Worm (Caenorhabditis elegans) whole organism, young adult: ENCODE data around the gene T07D3.4.
"Not testable (repeated sequence)": the region's sequence is repeated elsewhere in the genome, so short reads cannot be mapped to it uniquely, and the experiment has no call there.

ENCODE experiments used
- B0019.2 ChIP-seq: fragments of 200-800 bp; sonication (Bioruptor generic); conservative IDR thresholded peaks from 2 replicates; pipeline ENCODE4 v1.3.6; 2022; ENCODE audit warnings: missing genetic modification reagents, missing genetic modification characterization, missing compliant biosample characterization
- B0336.3 ChIP-seq: fragments of 200-800 bp; sonication (Bioruptor generic); IDR thresholded peaks from 2 replicates; pipeline ENCODE4 v1.3.6; 2022; ENCODE audit warnings: missing genetic modification characterization, missing compliant biosample characterization
- C17E4.6 ChIP-seq: fragments of 200-800 bp; sonication (Bioruptor generic); IDR thresholded peaks from 2 replicates; pipeline ENCODE4 v1.3.6; 2022; ENCODE audit warnings: missing genetic modification reagents, missing genetic modification characterization, missing compliant biosample characterization
- F23B12.7 ChIP-seq: sonication (generic microtip); optimal IDR thresholded peaks from 2 replicates; lab custom pipeline; 2017; ENCODE audit warnings: missing genetic modification characterization, mild to moderate bottlenecking, missing compliant biosample characterization, antibody characterized with exemption, moderate library complexity; ENCODE audit not compliant: insufficient read depth
- T26A5.8 ChIP-seq: sonication (generic microtip); optimal IDR thresholded peaks from 2 replicates; lab custom pipeline; 2016; ENCODE audit warnings: missing genetic modification characterization, missing compliant biosample characterization
- Y95B8A.8 ChIP-seq: fragments of 200-800 bp; sonication (Bioruptor generic); IDR thresholded peaks from 2 replicates; pipeline ENCODE4 v1.3.6; 2022; ENCODE audit warnings: missing genetic modification reagents, missing genetic modification characterization, missing compliant biosample characterization
- ZK185.1 ChIP-seq: sonication (generic microtip); optimal IDR thresholded peaks from 2 replicates; lab custom pipeline; 2016; ENCODE audit warnings: mild to moderate bottlenecking, missing genetic modification characterization, missing compliant biosample characterization; ENCODE audit not compliant: poor library complexity, severe bottlenecking
- aptf-3 ChIP-seq: fragments of 200-800 bp; sonication (Bioruptor generic); IDR thresholded peaks from 2 replicates; pipeline ENCODE4 v1.3.6; 2022; ENCODE audit warnings: missing genetic modification characterization, missing compliant biosample characterization
- bed-1 ChIP-seq: fragments of 200-800 bp; sonication (Bioruptor generic); IDR thresholded peaks from 2 replicates; pipeline ENCODE4 v1.3.6; 2022; ENCODE audit warnings: missing genetic modification reagents, missing genetic modification characterization, missing compliant biosample characterization
- cebp-1 ChIP-seq, 2 experiments: fragments of 200-800 bp in 1 of 2; sonication (Bioruptor generic) in 1 of 2; sonication (generic microtip) in 1 of 2; IDR thresholded peaks in 1 of 2; optimal IDR thresholded peaks in 1 of 2; 2 replicates each; pipeline versions ENCODE4 v1.3.6 to Lab custom; 2017 to 2022; ENCODE audit warnings: missing compliant biosample characterization in 2 of 2, missing genetic modification characterization in 2 of 2, mild to moderate bottlenecking in 1 of 2, missing genetic modification reagents in 1 of 2, moderate library complexity in 1 of 2
- cebp-2 ChIP-seq: fragments of 200-800 bp; sonication (Bioruptor generic); IDR thresholded peaks from 2 replicates; pipeline ENCODE4 v1.3.6; 2022; ENCODE audit warnings: missing genetic modification characterization, missing compliant biosample characterization
- ceh-100 ChIP-seq: fragments of 200-800 bp; sonication (Bioruptor generic); IDR thresholded peaks from 2 replicates; pipeline ENCODE4 v1.3.6; 2022; ENCODE audit warnings: missing genetic modification reagents, missing genetic modification characterization, missing compliant biosample characterization
- ceh-79 ChIP-seq: sonication (generic microtip); optimal IDR thresholded peaks from 2 replicates; lab custom pipeline; 2017; ENCODE audit warnings: mild to moderate bottlenecking, missing genetic modification characterization, missing compliant biosample characterization
- chd-7 ChIP-seq: sonication (generic microtip); optimal IDR thresholded peaks from 2 replicates; lab custom pipeline; 2016; ENCODE audit warnings: mild to moderate bottlenecking, missing genetic modification characterization, moderate library complexity, missing compliant biosample characterization
- gei-17 ChIP-seq: fragments of 200-800 bp; sonication (Bioruptor generic); optimal IDR thresholded peaks from 2 replicates; lab custom pipeline; 2018; ENCODE audit warnings: mild to moderate bottlenecking, missing genetic modification characterization, missing compliant biosample characterization
- him-1 ChIP-seq: sonication (generic microtip); optimal IDR thresholded peaks from 2 replicates; lab custom pipeline; 2016; ENCODE audit warnings: missing genotype, missing genetic modification reagents, missing genetic modification characterization, missing compliant biosample characterization
- hlh-12 ChIP-seq: sonication (generic microtip); optimal IDR thresholded peaks from 2 replicates; lab custom pipeline; 2016; ENCODE audit warnings: missing genetic modification characterization, missing compliant biosample characterization
- hmg-20 ChIP-seq: fragments of 200-800 bp; sonication (Bioruptor generic); IDR thresholded peaks from 2 replicates; pipeline ENCODE4 v1.3.6; 2022; ENCODE audit warnings: missing genetic modification reagents, missing genetic modification characterization, missing compliant biosample characterization
- hsf-1 ChIP-seq: fragments of 200-800 bp; sonication (Bioruptor generic); IDR thresholded peaks from 2 replicates; pipeline ENCODE4 v1.3.6; 2022; ENCODE audit warnings: missing genetic modification reagents, missing genetic modification characterization, missing compliant biosample characterization
- lag-1 ChIP-seq: fragments of 200-800 bp; sonication (Bioruptor generic); IDR thresholded peaks from 2 replicates; pipeline ENCODE4 v1.3.6; 2022; ENCODE audit warnings: missing genetic modification reagents, missing genetic modification characterization, missing compliant biosample characterization
- let-526 ChIP-seq: fragments of 200-800 bp; sonication (Bioruptor generic); IDR thresholded peaks from 2 replicates; pipeline ENCODE4 v1.3.6; 2022; ENCODE audit warnings: missing genetic modification reagents, missing genetic modification characterization, missing compliant biosample characterization
- lin-26 ChIP-seq: fragments of 200-800 bp; sonication (Bioruptor generic); IDR thresholded peaks from 2 replicates; pipeline ENCODE4 v1.3.6; 2022; ENCODE audit warnings: missing genetic modification reagents, missing genetic modification characterization, missing compliant biosample characterization
- madf-3 ChIP-seq: fragments of 200-800 bp; sonication (Bioruptor generic); IDR thresholded peaks from 2 replicates; pipeline ENCODE4 v1.3.6; 2022; ENCODE audit warnings: missing genetic modification reagents, missing genetic modification characterization, missing compliant biosample characterization
- nfya-2 ChIP-seq: fragments of 200-800 bp; sonication (Bioruptor generic); IDR thresholded peaks from 2 replicates; pipeline ENCODE4 v1.3.6; 2022; ENCODE audit warnings: missing genetic modification reagents, missing genetic modification characterization, missing compliant biosample characterization
- nhr-120 ChIP-seq: fragments of 200-800 bp; sonication (Bioruptor generic); IDR thresholded peaks from 2 replicates; pipeline ENCODE4 v1.3.6; 2022; ENCODE audit warnings: missing genetic modification characterization, missing compliant biosample characterization
- nhr-179 ChIP-seq: sonication (generic microtip); optimal IDR thresholded peaks from 2 replicates; lab custom pipeline; 2016; ENCODE audit warnings: mild to moderate bottlenecking, missing genetic modification characterization, missing compliant biosample characterization
- pha-4 ChIP-seq: fragments of 150-350 bp; sonication (generic microtip); optimal IDR thresholded peaks from 2 replicates; lab custom pipeline; 2014; ENCODE audit warnings: missing biosample characterization, missing genetic modification reagents, missing genetic modification characterization
- rpc-1 ChIP-seq, 2 experiments: fragments of 150-350 bp in 1 of 2; sonication (generic microtip) in 1 of 2; optimal IDR thresholded peaks; 2 replicates each; lab custom pipeline; 2014 to 2018; ENCODE audit warnings: missing biosample characterization in 1 of 2, missing genetic modification characterization in 1 of 2, missing genetic modification reagents in 1 of 2, missing genotype in 1 of 2
- snpc-1.3 ChIP-seq: sonication (generic microtip); optimal IDR thresholded peaks from 2 replicates; lab custom pipeline; 2017; ENCODE audit warnings: missing genetic modification characterization, mild to moderate bottlenecking, missing compliant biosample characterization, antibody characterized with exemption, moderate library complexity, missing genotype, missing genetic modification reagents; ENCODE audit not compliant: insufficient read depth
- tbp1 ChIP-seq: fragments of 200-800 bp; sonication (Bioruptor generic); optimal IDR thresholded peaks from 2 replicates; lab custom pipeline; 2018; ENCODE audit warnings: mild to moderate bottlenecking, missing genetic modification characterization, missing compliant biosample characterization
- unc-62 ChIP-seq: fragments of 150-350 bp; optimal IDR thresholded peaks from 2 replicates; lab custom pipeline; 2014; ENCODE audit warnings: missing biosample characterization, missing genetic modification reagents, missing genetic modification characterization
- zfh-2 ChIP-seq: fragments of 200-800 bp; sonication (Bioruptor generic); conservative IDR thresholded peaks from 2 replicates; pipeline ENCODE4 v1.3.6; 2022; ENCODE audit warnings: missing genetic modification reagents, missing genetic modification characterization, missing compliant biosample characterization
- ztf-22 ChIP-seq: fragments of 200-800 bp; sonication (Bioruptor generic); optimal IDR thresholded peaks from 2 replicates; lab custom pipeline; 2018; ENCODE audit warnings: mild to moderate bottlenecking, missing genetic modification characterization, moderate library complexity, missing compliant biosample characterization
- ztf-28 ChIP-seq: fragments of 200-800 bp; sonication (Bioruptor generic); IDR thresholded peaks from 2 replicates; pipeline ENCODE4 v1.3.6; 2022; ENCODE audit warnings: missing genetic modification reagents, missing genetic modification characterization, missing compliant biosample characterization

The T07D3.4 gene

ce11 chrII:927331-927730, 39.2 kb downstream of the T07D3.4 start, which contains the start of gene R07C3.13:
TSS of gene R07C3.13 (minus strand) at chrII:927431.
- TF ChIP-seq ztf-22 (GFP tag; lab: Kevin White, UChicago) (no peak), F23B12.7 (no peak), lin-26 (GFP tag; lab: Robert Waterston, UW) (no peak), B0336.3 (GFP tag; lab: Robert Waterston, UW) (no peak), hmg-20 (GFP tag; lab: Robert Waterston, UW) (no peak), chd-7 (tag; lab: Kevin White, UChicago) (no peak), cebp-2 (GFP tag; lab: Robert Waterston, UW) (no peak), T26A5.8 (no peak), tbp1 (GFP tag; lab: Kevin White, UChicago) (no peak), ceh-79 (no peak), cebp-1 (GFP tag; IDR thresholded peaks at IDR 0.05; lab: Robert Waterston, UW) (no peak), cebp-1 (tag; optimal IDR thresholded peaks at IDR 0.05; lab: Kevin White, UChicago) (no peak), nhr-120 (no peak), him-1 (no peak), nhr-179 (tag; lab: Kevin White, UChicago) (no peak), lag-1 (GFP tag; lab: Robert Waterston, UW) (no peak), pha-4 (no peak), nfya-2 (no peak), snpc-1.3 (no peak)

- not testable (repeated sequence) for TF ChIP-seq madf-3 (GFP tag; lab: Robert Waterston, UW); nhr-120; unc-62 (GFP tag; lab: Kevin White, UChicago)
- TF ChIP-seq, all 124 proteins: peak for 0; not testable (repeated sequence) for 124
Measured at ce11 chrII:930871-931270, 42.8 kb downstream of the T07D3.4 start, which contains the start of gene fbxc-34. TSS of gene fbxc-34 (plus strand) at chrII:931171.

ce11 chrII:932718-933117, 44.6 kb downstream of the T07D3.4 start, which contains the start of gene acs-15:
TSS of gene acs-15 (plus strand) at chrII:933018.
- TF ChIP-seq hsf-1 (GFP tag; lab: Robert Waterston, UW) (no peak), C17E4.6 (GFP tag; lab: Robert Waterston, UW) (no peak), rpc-1 (optimal IDR thresholded peaks at IDR 0.05; lab: Kevin White, UChicago) (no peak), rpc-1 (tag; optimal IDR thresholded peaks at IDR 0.05; lab: Kevin White, UChicago) (no peak), gei-17 (no peak)
- TF ChIP-seq, all 124 proteins: peak for 0

ce11 chrII:937265-937664, 49.2 kb downstream of the T07D3.4 start:
- TF ChIP-seq nfya-2, result no peak
- no peak for TF ChIP-seq ceh-100 (GFP tag; lab: Robert Waterston, UW)
- no peak for TF ChIP-seq ztf-28 (GFP tag; lab: Robert Waterston, UW)
- TF ChIP-seq zfh-2 (GFP tag; lab: Robert Waterston, UW), result no peak
- no peak for TF ChIP-seq B0019.2
- no peak for TF ChIP-seq hlh-12
- no peak for TF ChIP-seq bed-1 (GFP tag; lab: Robert Waterston, UW)
- TF ChIP-seq Y95B8A.8 (GFP tag; lab: Robert Waterston, UW), result no peak
- TF ChIP-seq hsf-1 (GFP tag; lab: Robert Waterston, UW), result no peak
- TF ChIP-seq aptf-3 (GFP tag; lab: Robert Waterston, UW), result no peak
- no peak for TF ChIP-seq let-526 (GFP tag; lab: Robert Waterston, UW)
- TF ChIP-seq ZK185.1 (tag; lab: Kevin White, UChicago), result no peak
- TF ChIP-seq, all 124 proteins: peak for 0
